Worm (Caenorhabditis elegans) whole organism, L3 larva: ENCODE results near the gene F07C4.10.

ENCODE experiments used
- R02D3.7 ChIP-seq: fragments of 150-350 bp; optimal IDR thresholded peaks from 2 replicates; lab custom pipeline; 2014; ENCODE audit warnings: missing biosample characterization, missing genetic modification characterization
- egl-27 ChIP-seq: sonication (generic microtip); optimal IDR thresholded peaks from 4 replicates; lab custom pipeline; 2017; ENCODE audit warnings: missing biosample characterization, missing genetic modification reagents, missing genetic modification characterization
- jun-1 ChIP-seq: fragments of 150-350 bp; optimal IDR thresholded peaks from 2 replicates; lab custom pipeline; 2014; ENCODE audit warnings: missing biosample characterization, missing genetic modification reagents, missing genetic modification characterization
- nhr-28 ChIP-seq: fragments of 150-350 bp; optimal IDR thresholded peaks from 2 replicates; lab custom pipeline; 2014; ENCODE audit warnings: missing biosample characterization, missing genetic modification characterization
- pqm-1 ChIP-seq: fragments of 150-350 bp; optimal IDR thresholded peaks from 2 replicates; lab custom pipeline; 2017; ENCODE audit warnings: missing biosample characterization, missing genetic modification characterization, inconsistent platforms
- tbx-2 ChIP-seq: sonication (generic microtip); optimal IDR thresholded peaks from 2 replicates; lab custom pipeline; 2016; ENCODE audit warnings: mild to moderate bottlenecking, missing genetic modification characterization, missing compliant biosample characterization
- ztf-11 ChIP-seq: fragments of 150-350 bp; optimal IDR thresholded peaks from 2 replicates; lab custom pipeline; 2014; ENCODE audit warnings: missing biosample characterization, missing genetic modification characterization

DNA sequence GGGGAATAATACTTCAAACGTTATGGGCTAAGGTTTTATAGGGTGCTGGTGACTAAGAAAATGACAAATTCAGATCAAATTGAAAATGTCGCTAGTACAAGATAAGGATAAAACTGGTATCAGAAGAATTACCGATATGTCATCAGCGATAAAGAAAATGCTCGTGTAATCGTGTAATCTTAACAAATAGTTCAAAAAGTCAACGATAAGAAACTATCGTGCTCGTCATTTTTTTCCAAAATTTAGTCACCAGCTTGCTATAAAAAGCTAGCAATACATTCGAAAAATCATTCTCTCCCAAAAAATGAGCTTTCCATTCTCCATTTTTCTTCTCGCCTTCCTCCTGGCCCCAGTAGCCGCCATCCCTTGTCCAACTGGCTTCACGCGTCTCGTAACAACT, 1.9 kb downstream of the F07C4.10 start, which contains the start of gene clec-45:
- TF ChIP-seq ztf-11 (tag; lab: Kevin White, UChicago): no peak
- TF ChIP-seq R02D3.7 (tag; lab: Kevin White, UChicago): no peak
- no peak for TF ChIP-seq pqm-1
- no peak for TF ChIP-seq egl-27 (tag; lab: Kevin White, UChicago)
- TF ChIP-seq jun-1 (tag; lab: Kevin White, UChicago): no peak
- TF ChIP-seq tbx-2: no peak
- TF ChIP-seq nhr-28: no peak
